Worm (Caenorhabditis elegans): Measurements from ENCODE around the gene F10C2.5.

F10C2.5 gene

DNA sequence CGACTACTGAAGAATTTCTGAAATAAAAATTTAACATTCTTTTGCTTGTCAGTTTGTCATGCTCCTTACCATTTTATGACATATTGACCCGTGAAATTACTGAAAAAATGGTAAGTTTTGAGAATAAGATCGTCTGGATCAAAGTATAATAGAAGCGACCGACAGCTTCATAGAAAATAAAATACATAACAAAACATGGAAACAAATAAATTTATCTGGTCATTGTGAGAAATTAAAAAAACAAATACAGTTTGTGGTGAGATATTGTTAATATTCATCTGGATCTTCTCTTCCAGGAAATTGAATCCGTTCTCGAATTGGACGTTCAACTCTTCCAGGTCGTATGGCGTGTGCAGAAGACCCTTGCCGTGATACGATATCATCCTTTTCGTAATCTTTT is 13.2 kb upstream of the F10C2.5 start, which contains the start of gene pkc-1:
pkc-1 (minus strand) TSS at position 101 of the 400 bp plus-strand sequence.
- TF ChIP-seq ham-2 (GFP tag; optimal IDR thresholded peaks at IDR 0.05) (no peak), hlh-1 (tag; optimal IDR thresholded peaks at IDR 0.05) (no peak), nhr-12 (tag; optimal IDR thresholded peaks at IDR 0.05) (no peak), lsy-2 (tag; optimal IDR thresholded peaks at IDR 0.05) (no peak), sptf-1 (tag; optimal IDR thresholded peaks at IDR 0.05) (no peak), zip-8 (tag; optimal IDR thresholded peaks at IDR 0.05) (no peak), nhr-237 (tag; optimal IDR thresholded peaks at IDR 0.05) (no peak), cnd-1 (tag; optimal IDR thresholded peaks at IDR 0.05) (no peak), ceh-83 (GFP tag; optimal IDR thresholded peaks at IDR 0.05) (no peak), ceh-39 (tag; optimal IDR thresholded peaks at IDR 0.05) (no peak), nhr-28 (tag; optimal IDR thresholded peaks at IDR 0.05) (no peak), bed-3 (GFP tag; optimal IDR thresholded peaks at IDR 0.05) (no peak), nhr-76 (tag; optimal IDR thresholded peaks at IDR 0.05) (no peak), unc-62 (GFP tag; optimal IDR thresholded peaks at IDR 0.05) (no peak)

DNA sequence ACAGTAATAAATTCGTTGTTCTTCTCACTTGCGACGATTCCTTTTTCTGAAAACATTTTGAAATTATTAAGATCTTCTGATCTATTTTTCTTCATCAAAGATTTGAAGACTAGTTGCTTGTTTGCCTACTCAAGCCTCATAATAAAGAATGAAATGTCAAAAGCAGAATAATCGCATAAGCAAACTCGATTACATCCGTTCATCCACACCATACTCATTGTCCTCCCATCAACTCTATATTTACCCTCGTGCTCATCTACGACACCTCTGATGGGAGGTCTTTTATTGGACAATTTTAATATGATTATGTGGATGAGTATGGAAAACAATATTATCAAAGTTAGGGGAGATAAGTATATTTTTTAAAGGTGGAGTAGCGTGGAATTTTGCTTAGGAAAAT is 11.4 kb upstream of the F10C2.5 start:
- TF ChIP-seq ces-1 (GFP tag; optimal IDR thresholded peaks at IDR 0.05) (peak; percentile 73), nhr-28 (tag; optimal IDR thresholded peaks at IDR 0.05) (no peak)

DNA sequence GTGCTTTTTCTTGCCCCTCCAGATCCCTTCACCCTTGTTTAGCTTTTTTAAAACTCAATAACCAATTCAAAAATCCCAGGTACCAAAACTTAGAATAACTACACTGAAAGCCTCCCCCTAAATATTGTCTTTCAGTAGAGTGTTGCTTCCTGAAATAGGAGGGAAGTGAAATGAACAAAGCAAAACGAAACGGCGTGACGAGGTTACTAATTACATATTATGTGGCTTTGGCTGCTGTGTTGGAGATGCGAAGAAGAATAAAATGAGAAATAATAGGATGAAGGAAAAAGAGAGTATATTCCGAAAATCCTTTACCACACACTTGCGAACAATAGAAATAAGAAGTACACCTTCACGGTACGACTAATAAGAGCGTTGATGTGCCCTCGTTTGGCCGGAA is 9.1 kb upstream of the F10C2.5 start:
- TF ChIP-seq drap-1 (GFP tag; optimal IDR thresholded peaks at IDR 0.05) (no peak), ces-1 (GFP tag; optimal IDR thresholded peaks at IDR 0.05) (peak; percentile 67)

DNA sequence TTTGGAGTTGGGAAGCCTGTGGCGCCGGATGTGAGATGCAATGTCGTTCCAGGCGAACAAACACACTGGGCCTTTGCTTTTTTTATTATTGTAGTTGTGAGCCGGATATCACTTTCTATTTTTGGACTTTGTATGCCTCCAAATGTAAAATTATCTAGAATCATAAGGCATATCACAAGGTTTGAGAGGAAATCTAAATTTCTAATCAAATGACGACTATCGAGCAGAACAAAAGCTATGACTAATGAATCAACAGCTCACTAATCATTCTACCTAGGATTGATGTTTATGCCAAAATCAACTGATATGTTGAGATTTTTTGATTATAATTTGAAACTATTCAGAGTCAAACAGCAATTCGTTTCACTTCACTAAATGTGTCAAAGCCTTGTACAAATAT is 7.3 kb upstream of the F10C2.5 start:
- TF ChIP-seq hlh-1 (tag; optimal IDR thresholded peaks at IDR 0.05) (no peak), ztf-11 (tag; optimal IDR thresholded peaks at IDR 0.05) (no peak), sptf-1 (tag; optimal IDR thresholded peaks at IDR 0.05) (no peak), lsy-2 (tag; optimal IDR thresholded peaks at IDR 0.05) (no peak), unc-39 (tag; optimal IDR thresholded peaks at IDR 0.05) (no peak), lin-32 (GFP tag; optimal IDR thresholded peaks at IDR 0.05) (no peak), M03D4.4 (tag; optimal IDR thresholded peaks at IDR 0.05) (no peak), nhr-28 (tag; optimal IDR thresholded peaks at IDR 0.05) (no peak), mls-2 (tag; optimal IDR thresholded peaks at IDR 0.05) (no peak), pha-4 (tag; optimal IDR thresholded peaks at IDR 0.05) (no peak), sem-2 (GFP tag; optimal IDR thresholded peaks at IDR 0.05) (no peak), ceh-39 (tag; optimal IDR thresholded peaks at IDR 0.05) (no peak), snpc-4 (tag; optimal IDR thresholded peaks at IDR 0.05) (no peak)

DNA sequence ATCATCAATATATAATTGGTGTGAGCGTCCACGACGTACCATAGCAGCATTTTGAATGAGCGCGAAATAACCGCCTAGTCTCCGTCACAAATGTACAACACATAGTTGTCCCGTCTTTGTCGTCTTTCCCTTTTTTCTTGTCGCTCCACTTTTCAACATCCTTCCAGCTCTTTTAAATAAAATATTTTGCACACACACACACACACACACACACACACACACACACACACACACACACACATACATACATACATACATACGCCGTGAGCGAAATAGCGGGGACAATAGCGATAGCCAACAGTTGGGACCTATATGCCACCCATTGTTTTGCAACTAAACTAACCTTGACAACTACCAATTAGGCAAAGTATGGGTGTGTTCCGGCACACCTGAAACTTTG is 6.9 kb upstream of the F10C2.5 start:
- TF ChIP-seq nhr-76 (tag; optimal IDR thresholded peaks at IDR 0.05) (no peak), ceh-83 (GFP tag; optimal IDR thresholded peaks at IDR 0.05) (peak; percentile 76), mab-5 (tag; optimal IDR thresholded peaks at IDR 0.05) (no peak), pha-4 (tag; optimal IDR thresholded peaks at IDR 0.05) (no peak), sem-2 (GFP tag; optimal IDR thresholded peaks at IDR 0.05) (peak; percentile 10)

DNA sequence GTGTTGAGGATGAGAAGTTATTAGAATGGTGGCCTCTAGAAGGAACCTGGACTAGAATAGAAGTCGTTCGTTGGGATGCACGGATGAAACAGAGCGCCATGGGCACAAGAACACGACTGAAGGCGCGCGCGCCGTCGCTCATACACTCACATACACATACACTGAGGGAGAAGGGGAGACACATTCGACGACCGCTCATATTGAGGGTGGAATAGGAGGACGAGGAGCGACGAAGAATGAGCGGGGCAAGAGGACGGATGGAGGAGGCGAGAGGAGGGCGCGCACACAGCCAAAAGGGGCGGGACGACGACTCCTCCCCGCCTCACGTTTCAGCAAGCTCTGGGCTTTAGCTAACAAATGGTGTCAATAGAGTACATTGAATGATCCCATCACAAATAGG is 6.4 kb upstream of the F10C2.5 start:
- TF ChIP-seq unc-120 (tag; optimal IDR thresholded peaks at IDR 0.05; ENCODE audit: poor library complexity, severe bottlenecking) (peak; percentile 34), lin-32 (GFP tag; optimal IDR thresholded peaks at IDR 0.05) (no peak), pha-4 (tag; optimal IDR thresholded peaks at IDR 0.05) (peak; percentile 35), ceh-39 (tag; optimal IDR thresholded peaks at IDR 0.05) (no peak), cnd-1 (tag; optimal IDR thresholded peaks at IDR 0.05) (no peak), mab-5 (tag; optimal IDR thresholded peaks at IDR 0.05) (no peak), unc-62 (GFP tag; optimal IDR thresholded peaks at IDR 0.05) (no peak), ztf-11 (tag; optimal IDR thresholded peaks at IDR 0.05) (no peak), nhr-28 (tag; optimal IDR thresholded peaks at IDR 0.05) (no peak), nhr-2 (tag; optimal IDR thresholded peaks at IDR 0.05) (no peak), nhr-237 (tag; optimal IDR thresholded peaks at IDR 0.05) (no peak), nhr-76 (tag; optimal IDR thresholded peaks at IDR 0.05) (no peak), elt-1 (tag; optimal IDR thresholded peaks at IDR 0.05; ENCODE audit: borderline replicate concordance, insufficient read depth) (no peak), ces-1 (GFP tag; optimal IDR thresholded peaks at IDR 0.05) (no peak), hlh-1 (tag; optimal IDR thresholded peaks at IDR 0.05) (no peak), elt-3 (tag; optimal IDR thresholded peaks at IDR 0.05) (no peak), ham-2 (GFP tag; optimal IDR thresholded peaks at IDR 0.05) (peak; percentile 70), drap-1 (GFP tag; optimal IDR thresholded peaks at IDR 0.05) (no peak), snpc-4 (tag; optimal IDR thresholded peaks at IDR 0.05) (no peak), blmp-1 (tag; optimal IDR thresholded peaks at IDR 0.05) (no peak), nhr-12 (tag; optimal IDR thresholded peaks at IDR 0.05) (no peak), flh-1 (GFP tag; optimal IDR thresholded peaks at IDR 0.05) (no peak), ceh-43 (GFP tag; optimal IDR thresholded peaks at IDR 0.05) (no peak), bed-3 (GFP tag; optimal IDR thresholded peaks at IDR 0.05) (no peak), sem-2 (GFP tag; optimal IDR thresholded peaks at IDR 0.05) (no peak), tbx-8 (GFP tag; optimal IDR thresholded peaks at IDR 0.05) (no peak), ceh-83 (GFP tag; optimal IDR thresholded peaks at IDR 0.05) (no peak), mls-2 (tag; optimal IDR thresholded peaks at IDR 0.05) (peak; percentile 50), mep-1 (tag; optimal IDR thresholded peaks at IDR 0.05) (no peak), M03D4.4 (tag; optimal IDR thresholded peaks at IDR 0.05) (peak; percentile 12), lsy-2 (tag; optimal IDR thresholded peaks at IDR 0.05) (no peak), zip-8 (tag; optimal IDR thresholded peaks at IDR 0.05) (no peak), sptf-1 (tag; optimal IDR thresholded peaks at IDR 0.05) (no peak), unc-39 (tag; optimal IDR thresholded peaks at IDR 0.05) (no peak), lin-13 (tag; optimal IDR thresholded peaks at IDR 0.05) (no peak)

All from whole organism, mixed stage, embryonic.